Fruit fly (Drosophila melanogaster) whole organism, prepupa: ENCODE measurements around the gene Mcad.

Source experiments
- Eip93F ChIP-seq: fragments of 200-800 bp; sonication (Bioruptor generic); optimal IDR thresholded peaks from 2 replicates; lab custom pipeline; 2016; ENCODE audit warnings: missing biosample characterization, mild to moderate bottlenecking, missing genetic modification characterization
- Smox ChIP-seq: fragments of 200-800 bp; sonication (Bioruptor generic); optimal IDR thresholded peaks from 3 replicates; lab custom pipeline; 2016; ENCODE audit warnings: missing biosample characterization, missing genetic modification characterization
- spab ChIP-seq: fragments of 200-800 bp; sonication (Bioruptor generic); optimal IDR thresholded peaks from 2 replicates; lab custom pipeline; 2017; ENCODE audit warnings: missing biosample characterization, mild to moderate bottlenecking, missing genetic modification characterization, missing genetic modification reagents

DNA sequence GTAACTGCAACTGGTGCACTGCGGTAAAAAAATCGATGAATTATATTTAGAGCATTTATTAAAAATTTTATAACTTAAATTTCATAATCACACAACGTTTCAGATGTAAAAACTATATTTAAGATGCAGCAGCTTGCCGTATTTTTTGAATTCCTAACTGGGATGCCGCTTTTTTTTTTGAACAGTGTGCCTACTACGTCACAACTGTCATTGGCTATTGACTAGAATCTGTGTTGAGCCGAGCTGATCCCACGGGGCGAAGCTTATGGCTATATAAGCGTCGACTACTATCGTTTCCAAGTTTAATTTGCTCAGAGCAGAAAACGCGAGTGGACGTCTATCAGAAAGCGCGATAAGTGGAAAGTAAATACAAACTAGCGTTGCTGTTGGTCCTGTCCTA lies 35.0 kb downstream of the Mcad start, which contains the start of gene CG7409:
- TF ChIP-seq spab (no peak), Eip93F (GFP tag; lab: Kevin White, UChicago) (no peak), Smox (GFP tag; lab: Kevin White, UChicago) (no peak)
